Fruit fly (Drosophila melanogaster): ENCODE results near the gene CG10903.

The CG10903 gene

DNA sequence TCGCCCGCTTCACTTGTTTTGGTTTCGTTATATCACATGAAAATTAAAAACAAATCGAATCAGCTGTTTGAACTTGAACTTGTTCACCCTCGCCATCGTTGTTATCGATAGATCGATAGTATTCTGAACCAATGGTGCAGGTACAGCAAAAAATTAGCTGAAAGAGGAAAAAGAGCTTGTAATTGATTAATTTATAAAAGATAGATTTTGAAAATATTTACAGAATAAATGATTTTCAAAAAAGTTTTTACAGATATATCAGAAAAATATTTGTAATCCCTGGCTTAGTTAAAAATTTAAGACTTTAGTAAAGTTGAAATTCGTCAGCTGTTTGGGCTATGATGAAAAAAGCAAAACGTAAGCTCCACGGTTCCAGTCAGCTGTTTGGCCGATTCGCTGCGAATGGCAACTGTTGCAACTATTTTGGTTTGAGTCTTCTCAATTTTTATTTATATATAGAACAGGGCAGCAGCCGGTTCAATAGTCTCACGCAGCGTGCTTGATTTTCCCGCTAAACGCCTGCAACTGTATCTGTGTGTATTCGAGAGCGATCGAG, 2.8 kb downstream of the CG10903 start, which contains the start of the genes CG11035 and unc-45 (continued):
- TF ChIP-seq CG14710 (tag; optimal IDR thresholded peaks at IDR 0.05) (peak; percentile 61), Sry-δ (GFP tag; optimal IDR thresholded peaks at IDR 0.05) (peak; percentile 61), CG8281 (tag; optimal IDR thresholded peaks at IDR 0.05) (no peak), ftz-f1 (GFP tag; optimal IDR thresholded peaks at IDR 0.05) (peak; percentile 27), Dbx (GFP tag; IDR thresholded peaks at IDR 0.05) (peak; percentile 41; the same call in 1 of the 3 replicates), CG6254 (GFP tag; optimal IDR thresholded peaks at IDR 0.05) (no peak), CG3726 (GFP tag; IDR thresholded peaks at IDR 0.05) (no peak), GATAe (GFP tag; conservative IDR thresholded peaks at IDR 0.05) (no peak), CG11560 (tag; IDR thresholded peaks at IDR 0.05) (no peak), slp2 (GFP tag; optimal IDR thresholded peaks at IDR 0.05) (no peak), CG15514 (GFP tag; optimal IDR thresholded peaks at IDR 0.05) (peak; percentile 99), CG4424 (GFP tag; optimal IDR thresholded peaks at IDR 0.05) (peak; percentile 33), Dll (GFP tag; IDR thresholded peaks at IDR 0.05; ENCODE audit: partially characterized antibody) (peak; percentile 82), CG10543 (GFP tag; optimal IDR thresholded peaks at IDR 0.05) (peak; percentile 63), wor (GFP tag; IDR thresholded peaks at IDR 0.05) (no peak), gce (GFP tag; IDR thresholded peaks at IDR 0.05) (no peak), yki (optimal IDR thresholded peaks at IDR 0.05) (no peak), gro (GFP tag; optimal IDR thresholded peaks at IDR 0.05) (peak; percentile 59), btn (GFP tag; optimal IDR thresholded peaks at IDR 0.05) (no peak), CG9727 (GFP tag; optimal IDR thresholded peaks at IDR 0.05) (peak; percentile 56), CG1792 (GFP tag; optimal IDR thresholded peaks at IDR 0.05) (no peak), sens-2 (GFP tag; IDR thresholded peaks at IDR 0.05) (no peak), B-H2 (GFP tag; optimal IDR thresholded peaks at IDR 0.05) (no peak), CG11723 (GFP tag; optimal IDR thresholded peaks at IDR 0.05) (no peak), cwo (GFP tag; optimal IDR thresholded peaks at IDR 0.05) (no peak), z (GFP tag; IDR thresholded peaks at IDR 0.05) (no peak), CHES-1-like (GFP tag; optimal IDR thresholded peaks at IDR 0.05) (no peak), CG3838 (GFP tag; optimal IDR thresholded peaks at IDR 0.05) (peak; percentile 41), crc (GFP tag; optimal IDR thresholded peaks at IDR 0.05) (peak; percentile 16), vfl (GFP tag; optimal IDR thresholded peaks at IDR 0.05) (no peak), HHEX (GFP tag; optimal IDR thresholded peaks at IDR 0.05) (no peak), bbx (GFP tag; IDR thresholded peaks at IDR 0.05; ENCODE audit: partially characterized antibody) (peak; percentile 64), Med (GFP tag) (peak; percentile 50), schlank (tag; optimal IDR thresholded peaks at IDR 0.05) (no peak), sc (optimal IDR thresholded peaks at IDR 0.05) (no peak), sc (GFP tag; optimal IDR thresholded peaks at IDR 0.05) (no peak), crp (GFP tag; optimal IDR thresholded peaks at IDR 0.05) (peak; percentile 86 to 99), lmd (GFP tag; IDR thresholded peaks at IDR 0.05) (peak; percentile 15; the same call in 1 of the 2 replicates), Rfx (GFP tag; IDR thresholded peaks at IDR 0.05) (peak; percentile 65), CG10366 (GFP tag; IDR thresholded peaks at IDR 0.05) (no peak), D (optimal IDR thresholded peaks at IDR 0.05) (no peak), D (GFP tag; optimal IDR thresholded peaks at IDR 0.05) (no peak), tio (GFP tag; optimal IDR thresholded peaks at IDR 0.05) (no peak), trem (tag; optimal IDR thresholded peaks at IDR 0.05) (peak; percentile 41), Dad (GFP tag; optimal IDR thresholded peaks at IDR 0.05) (peak; percentile 42), CG4328 (GFP tag; optimal IDR thresholded peaks at IDR 0.05) (peak; percentile 54), Fer1 (GFP tag; optimal IDR thresholded peaks at IDR 0.05) (peak; percentile 31), nerfin-1 (tag; optimal IDR thresholded peaks at IDR 0.05) (peak; percentile 34), scrt (GFP tag; optimal IDR thresholded peaks at IDR 0.05) (peak; percentile 90), her (GFP tag; optimal IDR thresholded peaks at IDR 0.05) (no peak), Xrp1 (GFP tag; IDR thresholded peaks at IDR 0.05) (peak; percentile 38), BtbVII (GFP tag; optimal IDR thresholded peaks at IDR 0.05) (no peak)
